Worm (Caenorhabditis elegans): ENCODE data around the gene T22F3.12.

T22F3.12 gene

DNA sequence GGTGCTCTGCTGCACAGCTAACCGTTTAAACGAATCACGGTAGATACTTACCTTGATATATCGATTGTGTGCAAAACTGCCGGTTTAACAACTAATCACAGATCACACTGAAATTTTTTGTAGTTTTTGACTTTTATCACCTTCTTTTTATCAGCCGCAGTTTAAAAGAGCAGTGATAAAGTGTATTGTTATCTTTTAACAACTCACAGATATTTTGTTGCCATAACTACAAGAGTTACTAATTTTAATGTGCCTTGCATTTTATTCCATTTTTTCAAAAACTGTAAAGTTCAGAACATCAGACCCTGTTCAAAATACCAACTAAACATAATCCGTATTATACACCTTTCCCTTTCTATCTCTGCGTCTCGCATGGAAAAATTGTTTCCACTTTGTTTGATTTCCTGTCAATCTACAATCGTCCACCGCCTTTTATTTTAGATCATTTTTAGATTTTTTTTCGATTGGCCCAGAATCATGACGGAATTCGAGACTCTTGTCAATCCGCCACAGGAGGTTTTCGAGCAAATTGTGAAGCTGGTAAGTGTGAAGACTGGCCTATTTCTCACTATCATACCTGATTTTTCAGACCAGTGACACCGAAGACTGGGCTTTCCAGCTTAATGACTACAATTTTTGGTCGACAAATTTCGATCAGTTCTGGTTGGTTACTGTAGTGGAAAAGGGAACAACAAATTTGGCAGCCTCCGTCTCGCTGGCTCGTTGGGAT lies 39.1 kb downstream of the T22F3.12 start, which contains the start of gene T24A6.20:
TSS of gene T24A6.20 (plus strand) at position 395 of the 730 bp plus-strand sequence.
- TF ChIP-seq zip-5 (tag; optimal IDR thresholded peaks at IDR 0.05) (no peak), fkh-6 (tag; optimal IDR thresholded peaks at IDR 0.05) (no peak), elt-2 (tag; optimal IDR thresholded peaks at IDR 0.05) (peak; percentile 86)

DNA sequence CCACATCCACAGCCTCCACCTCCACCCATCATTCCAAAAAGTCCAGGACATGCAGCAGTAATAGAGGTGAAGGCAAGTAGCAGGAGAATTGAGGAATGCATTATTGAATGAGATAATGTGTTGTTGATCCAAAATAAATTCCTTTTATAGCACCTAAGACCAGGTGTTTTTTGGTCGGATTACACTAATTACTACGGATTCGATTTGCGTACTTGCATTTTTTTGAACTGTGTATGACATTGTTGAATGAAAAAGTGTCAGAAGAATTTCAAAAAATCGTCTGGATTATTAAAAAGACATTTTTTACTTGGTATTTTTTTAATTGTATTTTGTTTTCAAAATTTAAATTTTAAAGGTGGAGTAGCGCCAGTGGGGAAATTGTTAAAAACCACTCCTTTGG lies 40.2 kb downstream of the T22F3.12 start, which contains the start of gene grl-28:
TSS of gene grl-28 (minus strand) at position 101 of the 400 bp plus-strand sequence.
- no peak for TF ChIP-seq ceh-31 (tag; optimal IDR thresholded peaks at IDR 0.05)
- TF ChIP-seq nhr-232 (tag; optimal IDR thresholded peaks at IDR 0.05) = no peak
- no peak for TF ChIP-seq fkh-10 (GFP tag; optimal IDR thresholded peaks at IDR 0.05)
- TF ChIP-seq C38D4.7 (GFP tag; optimal IDR thresholded peaks at IDR 0.05) = no peak
- no peak for TF ChIP-seq ceh-19 (GFP tag; optimal IDR thresholded peaks at IDR 0.05)
- TF ChIP-seq T23F11.4 (GFP tag; optimal IDR thresholded peaks at IDR 0.05) = no peak
- no peak for TF ChIP-seq pros-1 (tag; optimal IDR thresholded peaks at IDR 0.05)
- TF ChIP-seq fkh-6 (tag; optimal IDR thresholded peaks at IDR 0.05) = no peak
- TF ChIP-seq ets-4 (tag; optimal IDR thresholded peaks at IDR 0.05) = no peak
- no peak for TF ChIP-seq dmd-4 (tag; optimal IDR thresholded peaks at IDR 0.05; ENCODE audit: borderline replicate concordance)
- no peak for TF ChIP-seq zip-5 (tag; optimal IDR thresholded peaks at IDR 0.05)
- no peak for TF ChIP-seq unc-3 (GFP tag; conservative IDR thresholded peaks at IDR 0.05)
- no peak for TF ChIP-seq unc-3 (tag; optimal IDR thresholded peaks at IDR 0.05)
- TF ChIP-seq pat-9 (tag; optimal IDR thresholded peaks at IDR 0.05) = no peak
- no peak for TF ChIP-seq odd-2 (tag; optimal IDR thresholded peaks at IDR 0.05)
- TF ChIP-seq npax-4 (tag; optimal IDR thresholded peaks at IDR 0.05) = no peak
- TF ChIP-seq elt-2 (tag; optimal IDR thresholded peaks at IDR 0.05) = no peak
- TF ChIP-seq ceh-6 (GFP tag; optimal IDR thresholded peaks at IDR 0.05) = no peak
- no peak for TF ChIP-seq ceh-9 (tag; optimal IDR thresholded peaks at IDR 0.05)

DNA sequence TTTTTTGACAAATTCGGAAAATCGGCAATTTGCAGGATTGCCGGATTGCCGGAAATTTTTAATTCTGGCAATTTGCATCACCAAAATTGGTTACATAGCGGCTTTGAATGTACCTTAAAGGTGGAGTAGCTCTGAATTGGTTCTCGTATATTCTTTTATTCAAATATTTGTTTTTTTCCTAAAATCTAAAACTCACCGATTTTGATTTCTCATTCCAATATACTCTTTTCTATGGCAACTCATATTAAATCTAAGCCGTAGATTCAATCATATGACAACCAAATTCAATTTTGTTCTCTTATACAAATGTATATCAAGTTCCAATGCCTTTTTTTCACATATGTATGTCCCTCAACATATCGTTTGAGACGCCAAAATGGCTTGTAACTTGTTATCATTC lies 42.4 kb downstream of the T22F3.12 start, which contains the start of gene sri-21:
TSS of gene sri-21 (plus strand) at position 301 of the 400 bp plus-strand sequence.
- TF ChIP-seq eyg-1 (tag; optimal IDR thresholded peaks at IDR 0.05) = no peak
- no peak for TF ChIP-seq pag-3 (tag; optimal IDR thresholded peaks at IDR 0.05; ENCODE audit: borderline replicate concordance)
- TF ChIP-seq pqm-1 (tag; optimal IDR thresholded peaks at IDR 0.05) = no peak
- no peak for TF ChIP-seq pros-1 (tag; optimal IDR thresholded peaks at IDR 0.05)
- no peak for TF ChIP-seq sdc-2 (tag; optimal IDR thresholded peaks at IDR 0.05)
- TF ChIP-seq madf-2 (tag; optimal IDR thresholded peaks at IDR 0.05) = no peak
- no peak for TF ChIP-seq C08G9.2 (tag; optimal IDR thresholded peaks at IDR 0.05)
- TF ChIP-seq T23F11.4 (GFP tag; optimal IDR thresholded peaks at IDR 0.05) = no peak
- no peak for TF ChIP-seq ahr-1 (tag; optimal IDR thresholded peaks at IDR 0.05)
- TF ChIP-seq rnt-1 (tag; optimal IDR thresholded peaks at IDR 0.05) = no peak
- no peak for TF ChIP-seq F13H6.1 (tag; optimal IDR thresholded peaks at IDR 0.05)
- no peak for TF ChIP-seq nhr-11 (tag; optimal IDR thresholded peaks at IDR 0.05)
- TF ChIP-seq che-1 (tag; optimal IDR thresholded peaks at IDR 0.05) = no peak
- TF ChIP-seq unc-3 (GFP tag; conservative IDR thresholded peaks at IDR 0.05) = no peak
- no peak for TF ChIP-seq unc-3 (tag; optimal IDR thresholded peaks at IDR 0.05)
- TF ChIP-seq dve-1 (tag; optimal IDR thresholded peaks at IDR 0.05) = no peak
- TF ChIP-seq ceh-18 (tag; optimal IDR thresholded peaks at IDR 0.05) = no peak
- no peak for TF ChIP-seq nfya-1 (tag; optimal IDR thresholded peaks at IDR 0.05)
- TF ChIP-seq ztf-16 (tag; optimal IDR thresholded peaks at IDR 0.05) = no peak
- no peak for TF ChIP-seq pha-2 (tag; optimal IDR thresholded peaks at IDR 0.05)
- TF ChIP-seq ceh-31 (tag; optimal IDR thresholded peaks at IDR 0.05) = no peak

DNA sequence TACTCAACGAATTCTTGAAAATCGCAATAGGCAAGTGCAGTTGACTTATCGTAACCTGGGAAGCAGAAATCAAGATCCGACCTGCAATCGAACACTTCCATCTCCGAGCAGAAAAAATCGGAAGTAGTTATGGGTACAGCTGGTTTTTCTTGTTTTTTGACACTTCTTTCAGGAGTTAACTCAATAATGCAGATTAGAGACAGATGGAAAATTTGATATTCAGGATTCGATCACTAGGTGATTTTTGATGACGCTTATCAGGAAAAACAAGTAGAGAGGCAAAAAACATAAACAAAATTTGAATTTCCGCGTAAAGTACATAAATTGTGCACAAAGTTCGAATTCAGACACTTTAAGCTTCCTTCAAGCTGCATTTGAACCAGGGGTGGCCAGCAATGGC lies 43.2 kb downstream of the T22F3.12 start, which contains the start of gene srw-130:
TSS of gene srw-130 (minus strand) at position 101 of the 400 bp plus-strand sequence.
- TF ChIP-seq sox-2 (GFP tag; IDR thresholded peaks at IDR 0.05) (no peak), npax-4 (tag; optimal IDR thresholded peaks at IDR 0.05) (no peak), pqm-1 (tag; optimal IDR thresholded peaks at IDR 0.05) (no peak), unc-55 (GFP tag; optimal IDR thresholded peaks at IDR 0.05) (no peak), ets-4 (tag; optimal IDR thresholded peaks at IDR 0.05) (no peak), pros-1 (tag; optimal IDR thresholded peaks at IDR 0.05) (no peak), pax-1 (tag; optimal IDR thresholded peaks at IDR 0.05) (no peak), pag-3 (tag; optimal IDR thresholded peaks at IDR 0.05; ENCODE audit: borderline replicate concordance) (no peak), ceh-30 (tag; optimal IDR thresholded peaks at IDR 0.05) (no peak), mec-3 (tag; optimal IDR thresholded peaks at IDR 0.05; ENCODE audit: borderline replicate concordance) (no peak), unc-3 (GFP tag; conservative IDR thresholded peaks at IDR 0.05) (no peak), unc-3 (tag; optimal IDR thresholded peaks at IDR 0.05) (no peak), ceh-31 (tag; optimal IDR thresholded peaks at IDR 0.05) (no peak)

Data from whole organism, late embryonic.